Worm (Caenorhabditis elegans) whole organism, late embryonic: ENCODE data around the gene W02D7.5.

Experiments used
- K02D7.2 ChIP-seq: sonication (generic microtip); optimal IDR thresholded peaks from 2 replicates; lab custom pipeline; 2017; ENCODE audit warnings: mild to moderate bottlenecking, missing genetic modification characterization, missing compliant biosample characterization
- ama-1 ChIP-seq: fragments of 150-350 bp; optimal IDR thresholded peaks from 2 replicates; lab custom pipeline; 2014
- ceh-31 ChIP-seq: sonication (generic microtip); optimal IDR thresholded peaks from 2 replicates; lab custom pipeline; 2016; ENCODE audit warnings: missing genetic modification characterization, missing compliant biosample characterization
- ceh-6 ChIP-seq: fragments of 200-800 bp; sonication (Bioruptor generic); optimal IDR thresholded peaks from 2 replicates; lab custom pipeline; 2018; ENCODE audit warnings: mild to moderate bottlenecking, missing genetic modification characterization, missing compliant biosample characterization
- dve-1 ChIP-seq: sonication (generic microtip); optimal IDR thresholded peaks from 2 replicates; lab custom pipeline; 2017; ENCODE audit warnings: antibody characterized with exemption, mild to moderate bottlenecking, missing genetic modification characterization, missing compliant biosample characterization
- fkh-10 ChIP-seq: fragments of 150-350 bp; optimal IDR thresholded peaks from 2 replicates; lab custom pipeline; 2014; ENCODE audit warnings: missing biosample characterization, missing genetic modification reagents, missing genetic modification characterization
- hlh-8 ChIP-seq: sonication (generic microtip); optimal IDR thresholded peaks from 2 replicates; lab custom pipeline; 2016; ENCODE audit warnings: missing genotype, missing genetic modification characterization, missing compliant biosample characterization
- pag-3 ChIP-seq: sonication (generic microtip); optimal IDR thresholded peaks from 2 replicates; lab custom pipeline; 2016; ENCODE audit warnings: missing compliant biosample characterization, missing genetic modification characterization, borderline replicate concordance
- pat-9 ChIP-seq: fragments of 200-800 bp; sonication (Bioruptor generic); optimal IDR thresholded peaks from 2 replicates; lab custom pipeline; 2018; ENCODE audit warnings: mild to moderate bottlenecking, missing genetic modification characterization, moderate library complexity, missing compliant biosample characterization
- pha-4 ChIP-seq: fragments of 150-350 bp; optimal IDR thresholded peaks from 2 replicates; lab custom pipeline; 2018; ENCODE audit warnings: missing biosample characterization, missing genetic modification reagents, missing genetic modification characterization
- sdc-2 ChIP-seq: sonication (generic microtip); optimal IDR thresholded peaks from 2 replicates; lab custom pipeline; 2016; ENCODE audit warnings: missing genotype, missing genetic modification characterization, missing compliant biosample characterization
- tbx-2 ChIP-seq: sonication (generic microtip); optimal IDR thresholded peaks from 2 replicates; lab custom pipeline; 2016; ENCODE audit warnings: missing genetic modification characterization, missing compliant biosample characterization

ce11 chrV:8307681-8308080, 8.6 kb upstream of the W02D7.5 start, which contains the start of gene clec-218:
- TF ChIP-seq ceh-6 (GFP tag; lab: Kevin White, UChicago): no peak
- no peak for TF ChIP-seq sdc-2 (tag; lab: Kevin White, UChicago)
- TF ChIP-seq ama-1 (lab: Kevin White, UChicago): no peak
- TF ChIP-seq pag-3 (tag; lab: Kevin White, UChicago): no peak
- TF ChIP-seq ceh-31 (tag; lab: Kevin White, UChicago): no peak
- TF ChIP-seq tbx-2 (tag; lab: Kevin White, UChicago): no peak
- no peak for TF ChIP-seq pha-4
- TF ChIP-seq pat-9 (tag; lab: Kevin White, UChicago): no peak
- TF ChIP-seq K02D7.2: no peak
- no peak for TF ChIP-seq dve-1 (tag; lab: Kevin White, UChicago)
- TF ChIP-seq fkh-10 (GFP tag; lab: Kevin White, UChicago): no peak
- no peak for TF ChIP-seq hlh-8 (tag; lab: Kevin White, UChicago)
